Worm (Caenorhabditis elegans): ENCODE data around the gene sec-15.
A peak's percentile ranks its signal among the peaks of the same experiment; 100 is the strongest.

sec-15 gene

DNA sequence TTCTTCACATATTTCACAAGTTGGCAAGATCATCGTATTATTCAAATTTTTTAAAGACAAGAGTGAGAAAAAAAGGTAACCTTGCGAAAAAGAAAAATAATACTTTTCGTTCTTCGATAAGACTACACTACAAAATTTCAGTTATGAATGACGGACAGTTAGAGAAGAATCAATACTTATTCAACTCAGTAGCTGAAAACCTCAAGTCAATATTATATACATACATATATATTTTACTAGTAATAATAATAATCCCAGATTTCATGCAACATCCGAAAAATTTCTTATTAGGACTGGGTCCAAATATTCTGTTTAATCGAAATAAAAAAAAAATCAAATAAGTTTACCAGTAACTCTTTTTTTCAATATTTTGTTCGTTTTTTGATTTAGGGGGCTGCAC lies 4.4 kb downstream of the sec-15 start, which contains the start of gene C28G1.6:
TSS of gene C28G1.6 (minus strand) at position 101 of the 400 bp plus-strand sequence.
- no peak for TF ChIP-seq tbx-2 (tag; optimal IDR thresholded peaks at IDR 0.05)
- no peak for TF ChIP-seq unc-39 (tag; optimal IDR thresholded peaks at IDR 0.05)
- TF ChIP-seq mml-1 (tag; optimal IDR thresholded peaks at IDR 0.05), result no peak
- TF ChIP-seq fos-1 (tag; optimal IDR thresholded peaks at IDR 0.05), result no peak
- no peak for TF ChIP-seq hmg-11 (tag; optimal IDR thresholded peaks at IDR 0.05)
- TF ChIP-seq nhr-237 (tag; optimal IDR thresholded peaks at IDR 0.05), result no peak
- no peak for TF ChIP-seq nhr-28 (tag; optimal IDR thresholded peaks at IDR 0.05)
- TF ChIP-seq lin-39 (tag; optimal IDR thresholded peaks at IDR 0.05), result no peak
- TF ChIP-seq ZK546.5 (tag; optimal IDR thresholded peaks at IDR 0.05), result no peak
- TF ChIP-seq pha-4 (tag; optimal IDR thresholded peaks at IDR 0.05), result peak; percentile 22
- TF ChIP-seq elt-2 (tag; optimal IDR thresholded peaks at IDR 0.05), result peak; percentile 54
- no peak for TF ChIP-seq ama-1 (optimal IDR thresholded peaks at IDR 0.05)
- TF ChIP-seq R02D3.7 (tag; optimal IDR thresholded peaks at IDR 0.05), result no peak
- no peak for TF ChIP-seq nhr-43 (tag; optimal IDR thresholded peaks at IDR 0.05; ENCODE audit: poor library complexity, severe bottlenecking)
- no peak for TF ChIP-seq jun-1 (tag; optimal IDR thresholded peaks at IDR 0.05)
- TF ChIP-seq sea-2 (GFP tag; optimal IDR thresholded peaks at IDR 0.05), result no peak

- TF ChIP-seq snpc-4 (tag; optimal IDR thresholded peaks at IDR 0.05) (no peak), elt-2 (tag; optimal IDR thresholded peaks at IDR 0.05) (peak; percentile 30)
Observed at ce11 chrX:8828365-8828764, 7.2 kb downstream of the sec-15 start, which contains the start of gene rcs-1. rcs-1 (minus strand) TSS chrX:8828540.

DNA sequence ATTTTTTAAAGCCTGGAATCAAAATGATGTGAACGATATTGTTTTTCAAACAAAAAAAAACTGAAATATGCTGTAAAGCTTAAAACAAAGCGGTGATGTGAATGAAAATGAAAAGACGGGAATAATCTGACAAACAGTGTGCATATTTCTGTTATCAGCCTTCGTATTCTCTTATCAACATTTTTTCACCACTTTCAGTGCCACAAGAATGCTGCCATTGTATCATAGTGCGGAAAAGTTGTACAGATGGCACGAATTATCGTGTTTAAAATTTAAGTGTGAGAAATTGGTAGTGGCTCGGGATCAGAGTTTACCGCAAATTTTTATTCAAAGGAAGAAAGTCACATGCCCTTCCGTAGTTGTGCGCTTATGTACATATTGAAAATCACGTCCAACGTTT lies 11.1 kb downstream of the sec-15 start, which contains the start of gene ifd-1:
TSS of gene ifd-1 (minus strand) at position 12 of the 400 bp plus-strand sequence.
- no peak for TF ChIP-seq mml-1 (tag; optimal IDR thresholded peaks at IDR 0.05)
- no peak for TF ChIP-seq nhr-77 (tag; optimal IDR thresholded peaks at IDR 0.05)
- TF ChIP-seq elt-2 (tag; optimal IDR thresholded peaks at IDR 0.05), result peak; percentile 95
- no peak for TF ChIP-seq pha-4 (tag; optimal IDR thresholded peaks at IDR 0.05)
- TF ChIP-seq nfya-1 (tag; optimal IDR thresholded peaks at IDR 0.05; ENCODE audit: insufficient read depth), result no peak
- TF ChIP-seq ceh-9 (tag; optimal IDR thresholded peaks at IDR 0.05), result no peak
- peak; percentile 88 for TF ChIP-seq pqm-1 (tag; optimal IDR thresholded peaks at IDR 0.05)
- no peak for TF ChIP-seq tbx-2 (tag; optimal IDR thresholded peaks at IDR 0.05)
- TF ChIP-seq elt-3 (tag; optimal IDR thresholded peaks at IDR 0.05), result no peak
- TF ChIP-seq nhr-12 (tag; optimal IDR thresholded peaks at IDR 0.05), result no peak
- no peak for TF ChIP-seq mdl-1 (tag; optimal IDR thresholded peaks at IDR 0.05)
- no peak for TF ChIP-seq eor-1 (tag; optimal IDR thresholded peaks at IDR 0.05)
- TF ChIP-seq nhr-67 (tag; optimal IDR thresholded peaks at IDR 0.05), result no peak
- peak; percentile 78 for TF ChIP-seq jun-1 (tag; optimal IDR thresholded peaks at IDR 0.05)
- TF ChIP-seq lsy-12 (tag; optimal IDR thresholded peaks at IDR 0.05), result no peak

- TF ChIP-seq fkh-10 (GFP tag; optimal IDR thresholded peaks at IDR 0.05), result no peak
- TF ChIP-seq nhr-77 (tag; optimal IDR thresholded peaks at IDR 0.05), result no peak
- TF ChIP-seq nfya-1 (tag; optimal IDR thresholded peaks at IDR 0.05; ENCODE audit: insufficient read depth), result no peak
- TF ChIP-seq ZK546.5 (tag; optimal IDR thresholded peaks at IDR 0.05), result no peak
- no peak for TF ChIP-seq nhr-237 (tag; optimal IDR thresholded peaks at IDR 0.05)
- TF ChIP-seq sea-2 (GFP tag; optimal IDR thresholded peaks at IDR 0.05), result no peak
- TF ChIP-seq elt-2 (tag; optimal IDR thresholded peaks at IDR 0.05), result peak; percentile 87
- TF ChIP-seq egl-27 (tag; optimal IDR thresholded peaks at IDR 0.05), result no peak
- no peak for TF ChIP-seq nhr-76 (tag; optimal IDR thresholded peaks at IDR 0.05)
- no peak for TF ChIP-seq nhr-28 (tag; optimal IDR thresholded peaks at IDR 0.05)
- TF ChIP-seq nhr-12 (tag; optimal IDR thresholded peaks at IDR 0.05), result no peak
- TF ChIP-seq nhr-11 (tag; optimal IDR thresholded peaks at IDR 0.05), result no peak
- no peak for TF ChIP-seq R02D3.7 (tag; optimal IDR thresholded peaks at IDR 0.05)
- TF ChIP-seq tbx-2 (tag; optimal IDR thresholded peaks at IDR 0.05), result no peak
- TF ChIP-seq jun-1 (tag; optimal IDR thresholded peaks at IDR 0.05), result peak; percentile 42
- peak; percentile 31 for TF ChIP-seq pha-4 (tag; optimal IDR thresholded peaks at IDR 0.05)
- TF ChIP-seq pqm-1 (tag; optimal IDR thresholded peaks at IDR 0.05), result peak; percentile 71
- TF ChIP-seq mml-1 (tag; optimal IDR thresholded peaks at IDR 0.05), result no peak
- TF ChIP-seq lsy-12 (tag; optimal IDR thresholded peaks at IDR 0.05), result no peak
- no peak for TF ChIP-seq unc-62 (GFP tag; optimal IDR thresholded peaks at IDR 0.05)
- no peak for TF ChIP-seq aly-2 (tag; optimal IDR thresholded peaks at IDR 0.05)
Observed at ce11 chrX:8820643-8821042, 14.9 kb downstream of the sec-15 start.
